Worm (Caenorhabditis elegans): ENCODE results near the gene pks-1.

ce11 chrX:5433912-5434311 is 20.3 kb downstream of the pks-1 start:
- TF ChIP-seq egl-27 (tag; optimal IDR thresholded peaks at IDR 0.05) (no peak), nhr-237 (tag; optimal IDR thresholded peaks at IDR 0.05) (no peak), zag-1 (tag; optimal IDR thresholded peaks at IDR 0.05) (no peak), unc-62 (GFP tag; optimal IDR thresholded peaks at IDR 0.05) (no peak), lsy-2 (tag; optimal IDR thresholded peaks at IDR 0.05) (no peak), efl-1 (optimal IDR thresholded peaks at IDR 0.05) (no peak), efl-1 (GFP tag; optimal IDR thresholded peaks at IDR 0.05 in 1 of 2) (no peak), pqm-1 (tag; optimal IDR thresholded peaks at IDR 0.05) (no peak), lin-39 (tag; optimal IDR thresholded peaks at IDR 0.05) (no peak), blmp-1 (tag; optimal IDR thresholded peaks at IDR 0.05) (no peak), lin-35 (GFP tag; optimal IDR thresholded peaks at IDR 0.05) (no peak), aly-2 (tag; optimal IDR thresholded peaks at IDR 0.05) (no peak), ces-1 (GFP tag; optimal IDR thresholded peaks at IDR 0.05) (no peak)

Measured in whole organism, L1 larva.